Worm (Caenorhabditis elegans): ENCODE results near the gene mog-1.

The mog-1 gene

DNA sequence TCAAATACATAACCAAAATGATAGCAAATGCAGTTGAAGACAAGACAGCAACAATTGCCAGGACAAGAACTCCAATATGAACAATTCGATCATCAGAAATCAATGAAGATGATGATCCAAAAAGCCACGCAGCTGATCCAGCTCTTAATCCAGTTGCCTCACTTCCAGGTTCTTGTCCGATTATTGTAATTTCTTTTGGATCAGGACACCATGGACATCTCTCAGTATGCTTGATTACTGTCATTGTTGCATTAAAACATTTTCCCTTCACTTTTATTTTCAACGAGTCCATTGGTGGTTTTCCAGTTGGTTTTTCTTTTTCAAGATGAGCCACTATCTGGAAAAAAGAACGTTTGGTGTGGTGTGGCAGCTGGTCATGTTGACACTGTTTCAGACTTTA, 8.4 kb upstream of the mog-1 start:
- TF ChIP-seq unc-62 (GFP tag; optimal IDR thresholded peaks at IDR 0.05), result no peak

DNA sequence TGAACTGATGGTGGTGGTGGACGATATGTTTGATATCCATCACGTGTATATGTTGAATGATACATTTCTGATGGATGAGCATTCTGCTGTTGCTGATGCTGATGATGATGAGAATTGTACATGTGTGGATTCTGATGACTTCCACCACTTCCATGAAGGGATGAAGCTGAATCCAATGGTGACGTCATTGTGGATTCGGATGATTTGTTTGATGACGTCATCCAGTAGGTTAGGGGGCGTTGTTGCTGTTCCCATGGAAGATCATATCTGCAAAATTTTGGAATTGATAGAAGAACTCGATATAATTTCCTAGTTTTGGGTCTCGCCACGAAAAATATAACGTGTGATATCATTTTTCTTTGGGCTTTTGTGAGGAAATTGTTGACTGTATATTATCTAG, 7.4 kb upstream of the mog-1 start:
- no peak for TF ChIP-seq unc-62 (GFP tag; optimal IDR thresholded peaks at IDR 0.05)

DNA sequence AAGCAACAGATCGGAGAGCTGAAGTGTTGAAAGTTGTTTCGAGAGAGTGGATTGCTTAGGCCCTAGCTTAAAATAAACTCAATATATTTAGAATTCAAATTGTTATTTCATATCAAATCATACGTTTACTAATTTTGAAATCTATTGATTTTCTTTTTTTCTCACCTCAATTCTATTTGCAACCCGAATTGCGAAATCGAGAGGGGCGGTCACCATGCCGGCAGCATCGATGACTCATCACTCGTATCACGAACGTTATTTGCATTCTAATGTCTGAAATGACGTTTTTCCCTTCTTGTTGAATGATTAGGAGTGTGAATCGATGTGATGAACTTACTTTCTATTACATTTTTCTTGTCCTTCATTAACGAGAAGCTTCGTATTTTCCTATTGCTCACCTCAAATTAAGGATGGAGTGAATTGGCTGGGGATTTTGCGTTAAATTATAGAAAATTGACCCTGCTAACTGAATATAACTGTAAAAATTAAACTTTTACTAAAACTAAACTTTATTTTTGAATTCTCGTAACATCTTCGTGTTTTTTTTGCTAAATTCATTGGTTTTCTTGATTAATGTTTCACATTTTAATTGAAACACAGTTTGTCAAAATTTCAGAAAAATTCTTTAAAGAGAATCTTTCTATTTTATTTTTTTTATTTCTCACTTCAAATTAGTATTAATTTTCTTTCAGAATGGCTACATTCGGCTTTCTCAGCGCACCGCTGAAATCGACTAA, 818 bp upstream of the mog-1 start, which contains the start of gene alx-1:
Gene alx-1 (plus strand): TSS at position 687 of the 737 bp plus-strand sequence.
- no peak for TF ChIP-seq unc-62 (GFP tag; optimal IDR thresholded peaks at IDR 0.05)

ce11 chrIII:9951864-9952263, 4.2 kb downstream of the mog-1 start, which contains the start of gene K03H1.11:
Gene K03H1.11 (minus strand): TSS chrIII:9951964.
- TF ChIP-seq unc-62 (GFP tag; optimal IDR thresholded peaks at IDR 0.05), result no peak

- no peak for TF ChIP-seq unc-62 (GFP tag; optimal IDR thresholded peaks at IDR 0.05)
Observed at ce11 chrIII:9950244-9950643, 5.8 kb downstream of the mog-1 start, which contains the start of gene K03H1.13. Gene K03H1.13 (minus strand): TSS chrIII:9950344.

- no peak for TF ChIP-seq unc-62 (GFP tag; optimal IDR thresholded peaks at IDR 0.05)
Observed at ce11 chrIII:9946806-9947419, 9.1 kb downstream of the mog-1 start, which contains the start of gene K03H1.7. Gene K03H1.7 (plus strand): TSS chrIII:9947405.

- TF ChIP-seq unc-62 (GFP tag; optimal IDR thresholded peaks at IDR 0.05), result no peak
Observed at ce11 chrIII:9944723-9945122, 11.3 kb downstream of the mog-1 start, which contains the start of gene gln-2. Gene gln-2 (minus strand): TSS chrIII:9944823.

ce11 chrIII:9941020-9941674, 14.9 kb downstream of the mog-1 start, which contains the start of the genes K03H1.9 and K03H1.12:
Gene K03H1.9 (minus strand): TSS chrIII:9941490.
Gene K03H1.12 (plus strand): TSS chrIII:9941624.
- no peak for TF ChIP-seq unc-62 (GFP tag; optimal IDR thresholded peaks at IDR 0.05)

DNA sequence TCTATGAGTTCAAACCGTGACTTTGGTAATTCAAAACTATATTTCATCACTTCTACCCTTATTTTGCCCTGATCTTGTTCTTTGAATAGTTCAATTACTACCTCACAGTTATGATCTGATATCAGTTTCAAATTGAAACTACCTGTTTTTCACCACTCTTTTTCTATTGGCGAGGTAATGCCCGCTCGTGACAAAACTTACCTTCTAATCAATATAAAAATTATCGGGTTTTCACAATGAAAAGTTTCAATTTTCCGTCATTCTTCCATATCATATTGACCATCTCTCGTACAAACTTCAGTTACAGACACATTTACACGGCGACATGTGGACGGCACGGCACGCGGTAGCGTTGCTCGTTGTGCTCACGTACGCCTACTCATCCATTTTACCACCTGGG, 23.9 kb downstream of the mog-1 start, which contains the start of gene dec-7:
Gene dec-7 (plus strand): TSS at position 308 of the 400 bp plus-strand sequence.
- no peak for TF ChIP-seq unc-62 (GFP tag; optimal IDR thresholded peaks at IDR 0.05)

- TF ChIP-seq unc-62 (GFP tag; optimal IDR thresholded peaks at IDR 0.05), result no peak
Observed at ce11 chrIII:9930406-9930805, 25.6 kb downstream of the mog-1 start.

DNA sequence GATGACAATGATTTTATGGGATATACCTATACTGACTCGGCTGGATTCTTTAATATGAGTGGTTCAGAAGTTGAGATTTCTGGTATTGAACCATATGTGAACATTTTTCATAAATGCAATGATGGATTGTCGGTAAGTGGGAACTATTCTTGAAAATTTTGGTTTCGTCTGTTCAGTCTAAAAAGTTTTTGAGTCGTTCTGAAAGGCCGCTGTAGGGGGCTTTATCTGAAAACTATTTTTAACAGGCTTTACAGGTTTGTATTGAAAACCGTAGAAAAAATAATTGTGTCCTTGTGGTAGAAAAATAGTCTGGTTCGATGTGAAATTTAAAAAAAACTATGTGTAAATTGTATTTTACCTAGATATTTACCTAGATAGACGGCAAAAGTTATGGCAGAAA, 26.5 kb downstream of the mog-1 start:
- TF ChIP-seq unc-62 (GFP tag; optimal IDR thresholded peaks at IDR 0.05), result no peak

DNA sequence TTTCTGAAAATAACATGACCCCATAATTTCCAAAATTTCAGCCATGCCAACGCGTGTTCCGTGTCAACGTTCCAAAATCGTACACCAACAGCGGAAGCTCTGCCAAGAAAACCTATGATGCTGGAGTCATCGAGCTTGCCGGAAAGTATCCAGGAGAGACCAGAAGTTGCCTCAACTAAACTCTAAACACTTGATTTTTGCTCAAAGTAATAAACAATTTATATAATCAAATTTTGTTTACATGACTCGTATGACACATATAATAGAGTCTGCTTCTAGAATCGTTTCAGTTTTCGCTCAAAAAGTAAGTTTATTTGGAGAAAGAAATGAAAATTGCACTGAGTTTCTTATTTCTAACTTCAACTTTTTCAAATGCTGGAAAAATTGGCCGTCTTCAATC, 27.2 kb downstream of the mog-1 start, which contains the start of gene ttr-1:
Gene ttr-1 (plus strand): TSS at position 301 of the 400 bp plus-strand sequence.
- TF ChIP-seq unc-62 (GFP tag; optimal IDR thresholded peaks at IDR 0.05), result no peak

- no peak for TF ChIP-seq unc-62 (GFP tag; optimal IDR thresholded peaks at IDR 0.05)
Observed at ce11 chrIII:9927378-9927777, 28.6 kb downstream of the mog-1 start, which contains the start of gene ttr-2. Gene ttr-2 (plus strand): TSS chrIII:9927769.

DNA sequence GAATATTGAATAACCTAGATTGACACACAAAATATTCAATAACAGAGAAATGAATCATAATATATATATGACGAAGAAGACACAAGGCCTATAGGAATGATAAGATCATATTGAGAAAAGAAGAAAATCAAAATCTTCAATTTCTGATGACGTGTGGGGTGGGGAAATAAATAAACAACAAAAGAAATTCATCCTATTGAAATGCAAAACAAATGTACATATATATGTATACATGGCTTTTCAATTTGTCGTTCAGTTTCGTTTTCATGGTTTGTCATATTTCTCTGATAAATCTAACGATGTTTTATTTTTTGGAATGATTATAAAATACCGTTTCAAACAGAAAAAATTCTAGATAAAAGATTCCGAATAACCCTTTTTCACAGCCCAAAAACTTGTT, 29.4 kb downstream of the mog-1 start, which contains the start of gene ttr-3:
Gene ttr-3 (minus strand): TSS at position 101 of the 400 bp plus-strand sequence.
- TF ChIP-seq unc-62 (GFP tag; optimal IDR thresholded peaks at IDR 0.05), result no peak

DNA sequence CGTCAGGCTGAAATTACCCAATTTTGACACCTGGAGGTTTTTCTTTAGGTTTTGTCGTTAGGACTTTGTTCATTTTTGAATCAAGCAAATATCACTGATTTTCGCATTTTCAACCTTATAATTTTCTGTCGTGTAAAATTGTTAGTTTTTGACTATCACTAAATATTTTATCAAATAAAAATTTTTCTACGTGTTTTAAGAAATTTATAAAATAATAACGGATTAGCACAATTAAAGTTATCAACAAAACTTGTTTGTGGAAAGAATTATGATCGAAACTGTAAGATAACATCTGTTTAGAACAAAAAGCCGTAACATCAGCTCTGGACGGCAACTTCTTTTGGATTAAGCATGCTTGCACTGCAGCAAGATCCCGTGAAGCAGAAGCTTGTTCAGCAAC, 33.1 kb downstream of the mog-1 start, which contains the start of gene cbp-2:
Gene cbp-2 (plus strand): TSS at position 301 of the 400 bp plus-strand sequence.
- no peak for TF ChIP-seq unc-62 (GFP tag; optimal IDR thresholded peaks at IDR 0.05)

ce11 chrIII:9922310-9922709, 33.7 kb downstream of the mog-1 start:
- TF ChIP-seq unc-62 (GFP tag; optimal IDR thresholded peaks at IDR 0.05), result no peak

Data from whole organism, dauer.